Worm (Caenorhabditis elegans): ENCODE results near the gene W01C8.5.

Gene W01C8.5

ce11 chrX:5715369-5715768, 18.3 kb upstream of the W01C8.5 start:
- TF ChIP-seq ceh-30 (tag; optimal IDR thresholded peaks at IDR 0.05) (no peak), ceh-45 (GFP tag; IDR thresholded peaks at IDR 0.05) (no peak), pha-4 (tag; optimal IDR thresholded peaks at IDR 0.05) (no peak), pat-9 (tag; optimal IDR thresholded peaks at IDR 0.05) (no peak), madf-2 (tag; optimal IDR thresholded peaks at IDR 0.05) (no peak), ceh-2 (tag; optimal IDR thresholded peaks at IDR 0.05) (no peak), npax-4 (tag; optimal IDR thresholded peaks at IDR 0.05) (no peak), elt-2 (tag; optimal IDR thresholded peaks at IDR 0.05) (no peak), C38D4.7 (GFP tag; optimal IDR thresholded peaks at IDR 0.05) (no peak), C08G9.2 (tag; optimal IDR thresholded peaks at IDR 0.05) (no peak)

ce11 chrX:5714077-5714675, 17.1 kb upstream of the W01C8.5 start, which contains the start of gene cyp-43A1:
Gene cyp-43A1, plus strand, starts transcription at chrX:5714522.
- TF ChIP-seq pha-4 (tag; optimal IDR thresholded peaks at IDR 0.05) (no peak), pag-3 (tag; optimal IDR thresholded peaks at IDR 0.05; ENCODE audit: borderline replicate concordance) (no peak), elt-2 (tag; optimal IDR thresholded peaks at IDR 0.05) (peak; percentile 50), hlh-8 (tag; optimal IDR thresholded peaks at IDR 0.05) (no peak), ama-1 (optimal IDR thresholded peaks at IDR 0.05) (no peak), zip-5 (tag; optimal IDR thresholded peaks at IDR 0.05) (no peak)

- no peak for TF ChIP-seq sox-2 (GFP tag; IDR thresholded peaks at IDR 0.05)
- no peak for TF ChIP-seq pros-1 (tag; optimal IDR thresholded peaks at IDR 0.05)
- TF ChIP-seq ceh-24 (tag; optimal IDR thresholded peaks at IDR 0.05), result no peak
- no peak for TF ChIP-seq tbx-2 (tag; optimal IDR thresholded peaks at IDR 0.05)
- TF ChIP-seq unc-55 (GFP tag; optimal IDR thresholded peaks at IDR 0.05), result no peak
- TF ChIP-seq ceh-2 (tag; optimal IDR thresholded peaks at IDR 0.05), result no peak
- TF ChIP-seq K02D7.2 (tag; optimal IDR thresholded peaks at IDR 0.05), result no peak
- TF ChIP-seq tbx-7 (tag; optimal IDR thresholded peaks at IDR 0.05), result no peak
- no peak for TF ChIP-seq elt-4 (tag; optimal IDR thresholded peaks at IDR 0.05)
- no peak for TF ChIP-seq pag-3 (tag; optimal IDR thresholded peaks at IDR 0.05; ENCODE audit: borderline replicate concordance)
These were observed 16.4 kb upstream of the W01C8.5 start for ce11 chrX:5713479-5713878.

- TF ChIP-seq unc-42 (tag; optimal IDR thresholded peaks at IDR 0.05) (no peak), eyg-1 (tag; optimal IDR thresholded peaks at IDR 0.05) (no peak), lim-6 (tag; optimal IDR thresholded peaks at IDR 0.05) (no peak), K09A11.1 (tag; optimal IDR thresholded peaks at IDR 0.05; ENCODE audit: insufficient read depth) (no peak), sox-2 (GFP tag; IDR thresholded peaks at IDR 0.05) (no peak), elt-4 (tag; optimal IDR thresholded peaks at IDR 0.05) (no peak), ceh-45 (GFP tag; IDR thresholded peaks at IDR 0.05) (no peak), ahr-1 (tag; optimal IDR thresholded peaks at IDR 0.05) (no peak), fkh-10 (GFP tag; optimal IDR thresholded peaks at IDR 0.05) (no peak), pha-2 (tag; optimal IDR thresholded peaks at IDR 0.05) (no peak), ceh-18 (tag; optimal IDR thresholded peaks at IDR 0.05) (no peak), ceh-24 (tag; optimal IDR thresholded peaks at IDR 0.05) (no peak), unc-55 (GFP tag; optimal IDR thresholded peaks at IDR 0.05) (no peak), lin-11 (tag; optimal IDR thresholded peaks at IDR 0.05) (no peak), rnt-1 (tag; optimal IDR thresholded peaks at IDR 0.05) (no peak), ceh-9 (tag; optimal IDR thresholded peaks at IDR 0.05) (no peak)
These were observed 13.5 kb upstream of the W01C8.5 start, which contains the start of gene cat-1 for ce11 chrX:5710637-5711036. Gene cat-1, minus strand, starts transcription at chrX:5710737.

ce11 chrX:5709205-5709604, 12.1 kb upstream of the W01C8.5 start:
- TF ChIP-seq sdc-2 (tag; optimal IDR thresholded peaks at IDR 0.05) (no peak), ceh-2 (tag; optimal IDR thresholded peaks at IDR 0.05) (no peak), zip-5 (tag; optimal IDR thresholded peaks at IDR 0.05) (no peak)
